Worm (Caenorhabditis elegans) whole organism, mixed stage, embryonic: ENCODE results near the gene srlf-14.

Source experiments
- M03D4.4 ChIP-seq: sonication (generic microtip); optimal IDR thresholded peaks from 2 replicates; lab custom pipeline; 2017; ENCODE audit warnings: mild to moderate bottlenecking, missing genetic modification characterization, missing compliant biosample characterization
- blmp-1 ChIP-seq: fragments of 150-350 bp; optimal IDR thresholded peaks from 2 replicates; lab custom pipeline; 2014; ENCODE audit warnings: missing biosample characterization, missing genetic modification characterization
- ceh-39 ChIP-seq: fragments of 150-350 bp; optimal IDR thresholded peaks from 2 replicates; lab custom pipeline; 2014; ENCODE audit warnings: missing biosample characterization, missing genetic modification characterization
- ceh-83 ChIP-seq: fragments of 200-800 bp; sonication (Bioruptor generic); optimal IDR thresholded peaks from 2 replicates; lab custom pipeline; 2018; ENCODE audit warnings: mild to moderate bottlenecking, missing genetic modification characterization, missing compliant biosample characterization
- ces-1 ChIP-seq: fragments of 150-350 bp; optimal IDR thresholded peaks from 2 replicates; lab custom pipeline; 2014; ENCODE audit warnings: missing biosample characterization, missing genetic modification reagents, missing genetic modification characterization
- cnd-1 ChIP-seq: fragments of 200-800 bp; sonication (Bioruptor generic); optimal IDR thresholded peaks from 2 replicates; lab custom pipeline; 2018; ENCODE audit warnings: mild to moderate bottlenecking, missing genetic modification characterization, missing compliant biosample characterization
- drap-1 ChIP-seq: fragments of 200-800 bp; sonication (Bioruptor generic); optimal IDR thresholded peaks from 3 replicates; lab custom pipeline; 2018; ENCODE audit warnings: mild to moderate bottlenecking, missing genetic modification characterization, missing compliant biosample characterization
- elt-1 ChIP-seq: sonication (generic microtip); optimal IDR thresholded peaks from 2 replicates; lab custom pipeline; 2017; ENCODE audit warnings: missing genetic modification characterization, mild to moderate bottlenecking, missing compliant biosample characterization, antibody characterized with exemption, moderate library complexity, borderline replicate concordance; ENCODE audit not compliant: insufficient read depth
- elt-3 ChIP-seq: fragments of 150-350 bp; optimal IDR thresholded peaks from 2 replicates; lab custom pipeline; 2014; ENCODE audit warnings: missing biosample characterization, missing genetic modification characterization
- flh-1 ChIP-seq: fragments of 200-800 bp; sonication (Bioruptor generic); optimal IDR thresholded peaks from 2 replicates; lab custom pipeline; 2018; ENCODE audit warnings: mild to moderate bottlenecking, missing genetic modification characterization, moderate library complexity, missing compliant biosample characterization
- ham-2 ChIP-seq: fragments of 200-800 bp; sonication (Bioruptor generic); optimal IDR thresholded peaks from 2 replicates; lab custom pipeline; 2018; ENCODE audit warnings: mild to moderate bottlenecking, missing genetic modification characterization, missing compliant biosample characterization
- hlh-1 ChIP-seq: fragments of 150-350 bp; optimal IDR thresholded peaks from 2 replicates; lab custom pipeline; 2014; ENCODE audit warnings: missing biosample characterization, missing genetic modification reagents, missing genetic modification characterization
- lin-13 ChIP-seq: fragments of 150-350 bp; optimal IDR thresholded peaks from 2 replicates; lab custom pipeline; 2014; ENCODE audit warnings: missing biosample characterization, missing genetic modification characterization
- lin-32 ChIP-seq: fragments of 200-800 bp; sonication (Bioruptor generic); optimal IDR thresholded peaks from 2 replicates; lab custom pipeline; 2018; ENCODE audit warnings: mild to moderate bottlenecking, missing genetic modification characterization, missing compliant biosample characterization
- lsy-2 ChIP-seq: fragments of 150-350 bp; optimal IDR thresholded peaks from 2 replicates; lab custom pipeline; 2014; ENCODE audit warnings: missing biosample characterization, missing genetic modification characterization
- mab-5 ChIP-seq: fragments of 150-350 bp; optimal IDR thresholded peaks from 2 replicates; lab custom pipeline; 2014; ENCODE audit warnings: missing biosample characterization, missing genetic modification characterization
- mls-2 ChIP-seq: sonication (generic microtip); optimal IDR thresholded peaks from 2 replicates; lab custom pipeline; 2016; ENCODE audit warnings: mild to moderate bottlenecking, missing genetic modification characterization, moderate library complexity, missing compliant biosample characterization
- nhr-12 ChIP-seq: fragments of 150-350 bp; optimal IDR thresholded peaks from 2 replicates; lab custom pipeline; 2014; ENCODE audit warnings: missing biosample characterization, missing genetic modification characterization
- nhr-2 ChIP-seq: fragments of 150-350 bp; optimal IDR thresholded peaks from 2 replicates; lab custom pipeline; 2014; ENCODE audit warnings: missing biosample characterization, missing genetic modification characterization
- nhr-237 ChIP-seq: fragments of 150-350 bp; optimal IDR thresholded peaks from 2 replicates; lab custom pipeline; 2014; ENCODE audit warnings: missing biosample characterization, missing genetic modification characterization
- nhr-28 ChIP-seq: fragments of 150-350 bp; optimal IDR thresholded peaks from 2 replicates; lab custom pipeline; 2014; ENCODE audit warnings: missing biosample characterization, missing genetic modification characterization
- sem-2 ChIP-seq: fragments of 200-800 bp; sonication (Bioruptor generic); optimal IDR thresholded peaks from 2 replicates; lab custom pipeline; 2018; ENCODE audit warnings: mild to moderate bottlenecking, missing genetic modification characterization, missing compliant biosample characterization
- snpc-4 ChIP-seq: fragments of 150-350 bp; optimal IDR thresholded peaks from 2 replicates; lab custom pipeline; 2014; ENCODE audit warnings: missing biosample characterization, missing genetic modification characterization
- sptf-1 ChIP-seq: sonication (generic microtip); optimal IDR thresholded peaks from 2 replicates; lab custom pipeline; 2017; ENCODE audit warnings: mild to moderate bottlenecking, missing genetic modification characterization, moderate library complexity, missing compliant biosample characterization
- tbx-8 ChIP-seq: fragments of 200-800 bp; sonication (Bioruptor generic); optimal IDR thresholded peaks from 2 replicates; lab custom pipeline; 2018; ENCODE audit warnings: mild to moderate bottlenecking, missing genetic modification characterization, moderate library complexity, missing compliant biosample characterization
- unc-120 ChIP-seq: sonication (generic microtip); optimal IDR thresholded peaks from 2 replicates; lab custom pipeline; 2017; ENCODE audit warnings: missing genetic modification characterization, missing compliant biosample characterization; ENCODE audit not compliant: poor library complexity, severe bottlenecking
- unc-62 ChIP-seq: fragments of 150-350 bp; optimal IDR thresholded peaks from 2 replicates; lab custom pipeline; 2014; ENCODE audit warnings: missing biosample characterization, missing genetic modification reagents, missing genetic modification characterization
- zip-8 ChIP-seq: fragments of 150-350 bp; optimal IDR thresholded peaks from 2 replicates; lab custom pipeline; 2014; ENCODE audit warnings: missing biosample characterization, missing genetic modification characterization
- ztf-11 ChIP-seq: fragments of 150-350 bp; optimal IDR thresholded peaks from 2 replicates; lab custom pipeline; 2014; ENCODE audit warnings: missing biosample characterization, missing genetic modification characterization

Gene srlf-14

DNA sequence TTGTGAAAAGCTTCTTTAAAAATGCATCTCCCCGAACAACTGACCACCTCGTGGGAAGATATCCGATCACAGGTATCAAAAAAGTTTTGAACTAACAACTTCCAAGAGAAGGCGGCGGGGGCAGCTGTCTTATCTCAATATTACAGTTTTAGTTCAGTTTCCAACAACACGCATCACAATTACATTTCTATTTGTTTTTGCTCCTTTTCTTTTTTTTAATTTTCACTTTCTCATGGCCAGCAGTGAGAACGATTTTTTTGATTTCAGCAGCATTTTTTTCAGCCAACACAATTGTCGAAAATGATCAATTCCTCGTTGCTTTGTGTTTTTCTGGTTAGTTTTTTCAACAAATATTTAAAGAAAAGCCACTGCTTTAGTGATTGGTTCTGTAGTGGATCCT is 18.9 kb upstream of the srlf-14 start, which contains the start of gene ZK593.2:
Gene ZK593.2, plus strand, starts transcription at position 301 of the 400 bp plus-strand sequence.
- TF ChIP-seq mls-2 (tag; lab: Kevin White, UChicago) (no peak), lsy-2 (no peak), cnd-1 (tag; lab: Kevin White, UChicago) (no peak), unc-62 (GFP tag; lab: Kevin White, UChicago) (no peak), lin-13 (tag; lab: Kevin White, UChicago) (no peak), ceh-39 (tag; lab: Kevin White, UChicago) (no peak), lin-32 (GFP tag; lab: Kevin White, UChicago) (no peak), ham-2 (GFP tag; lab: Kevin White, UChicago) (no peak), elt-1 (no peak)

ce11 chrIV:10909708-10910107 is 15.6 kb upstream of the srlf-14 start, which contains the start of gene pyk-2:
Gene pyk-2, plus strand, starts transcription at chrIV:10909913.
- TF ChIP-seq cnd-1 (tag; lab: Kevin White, UChicago), result no peak
- no peak for TF ChIP-seq nhr-2 (tag; lab: Kevin White, UChicago)
- TF ChIP-seq, all 35 proteins: peak for 0

- no peak for TF ChIP-seq drap-1
- TF ChIP-seq nhr-237, result no peak
- no peak for TF ChIP-seq lsy-2
- no peak for TF ChIP-seq unc-62 (GFP tag; lab: Kevin White, UChicago)
- no peak for TF ChIP-seq sem-2
- no peak for TF ChIP-seq ztf-11
- TF ChIP-seq hlh-1 (tag; lab: Kevin White, UChicago), result no peak
- TF ChIP-seq mls-2 (tag; lab: Kevin White, UChicago), result no peak
- TF ChIP-seq elt-3 (tag; lab: Kevin White, UChicago), result no peak
- TF ChIP-seq flh-1 (GFP tag; lab: Kevin White, UChicago), result no peak
These were observed 15.1 kb upstream of the srlf-14 start, which contains the start of gene ZK596.2 for ce11 chrIV:10909206-10909605. Gene ZK596.2, minus strand, starts transcription at chrIV:10909306.

ce11 chrIV:10904282-10904681 is 10.1 kb upstream of the srlf-14 start, which contains the start of gene ZK596.3:
Gene ZK596.3, minus strand, starts transcription at chrIV:10904382.
- TF ChIP-seq nhr-12 (tag; lab: Kevin White, UChicago) (no peak), elt-3 (tag; lab: Kevin White, UChicago) (no peak), ceh-39 (tag; lab: Kevin White, UChicago) (no peak), elt-1 (no peak), nhr-2 (tag; lab: Kevin White, UChicago) (no peak), zip-8 (tag; lab: Kevin White, UChicago) (no peak), M03D4.4 (no peak), snpc-4 (tag; lab: Kevin White, UChicago) (no peak), tbx-8 (GFP tag; lab: Kevin White, UChicago) (no peak), unc-120 (tag; lab: Kevin White, UChicago) (no peak), cnd-1 (tag; lab: Kevin White, UChicago) (no peak), nhr-28 (no peak), ham-2 (GFP tag; lab: Kevin White, UChicago) (no peak), lin-32 (GFP tag; lab: Kevin White, UChicago) (no peak), drap-1 (no peak), lin-13 (tag; lab: Kevin White, UChicago) (no peak), sptf-1 (no peak), ces-1 (GFP tag; lab: Kevin White, UChicago) (no peak)
- TF ChIP-seq, all 35 proteins: peak for 0

DNA sequence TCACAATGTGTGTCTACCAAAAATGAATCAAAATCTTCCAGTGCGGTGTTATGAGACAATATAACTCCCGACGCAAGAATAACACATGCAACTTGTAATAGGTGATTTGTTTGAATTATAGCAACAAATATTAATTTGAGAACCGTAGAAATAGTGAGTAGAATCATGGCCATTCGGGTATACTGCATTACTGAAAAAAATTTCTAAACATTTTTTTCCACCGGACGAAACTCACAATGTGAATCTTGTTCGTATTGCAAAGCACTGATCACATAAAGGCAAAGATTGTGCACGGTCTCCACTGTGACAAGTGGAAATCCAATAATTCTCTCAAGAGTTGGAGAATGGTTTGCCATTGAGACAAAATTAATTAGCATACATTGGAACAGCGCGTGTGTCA is 8.3 kb upstream of the srlf-14 start:
- TF ChIP-seq tbx-8 (GFP tag; lab: Kevin White, UChicago) (no peak), lin-32 (GFP tag; lab: Kevin White, UChicago) (no peak), nhr-2 (tag; lab: Kevin White, UChicago) (no peak), ces-1 (GFP tag; lab: Kevin White, UChicago) (no peak), flh-1 (GFP tag; lab: Kevin White, UChicago) (no peak), sptf-1 (no peak), ham-2 (GFP tag; lab: Kevin White, UChicago) (no peak), mls-2 (tag; lab: Kevin White, UChicago) (no peak), hlh-1 (tag; lab: Kevin White, UChicago) (no peak), elt-1 (no peak), blmp-1 (tag; lab: Kevin White, UChicago) (no peak), unc-120 (tag; lab: Kevin White, UChicago) (no peak), mab-5 (tag; lab: Kevin White, UChicago) (no peak), ceh-39 (tag; lab: Kevin White, UChicago) (no peak), sem-2 (no peak), nhr-12 (tag; lab: Kevin White, UChicago) (no peak), ceh-83 (GFP tag; lab: Kevin White, UChicago) (no peak), drap-1 (no peak), lsy-2 (no peak), zip-8 (tag; lab: Kevin White, UChicago) (no peak)
